Fruit fly (Drosophila melanogaster): ENCODE results near the gene CG10428.

Gene CG10428

dm6 chr2L:18957142-18957674, 8.5 kb downstream of the CG10428 start, which contains the start of gene Bhmt (continued):
- TF ChIP-seq org-1 (GFP tag; optimal IDR thresholded peaks at IDR 0.05) (peak; percentile 37), odd (GFP tag; optimal IDR thresholded peaks at IDR 0.05) (peak; percentile 60), CG10267 (tag; optimal IDR thresholded peaks at IDR 0.05) (peak; percentile 66), Hr3 (GFP tag; optimal IDR thresholded peaks at IDR 0.05) (peak; percentile 47), Sry-δ (GFP tag; optimal IDR thresholded peaks at IDR 0.05) (no peak), gcm (GFP tag; optimal IDR thresholded peaks at IDR 0.05) (peak; percentile 25), CG6689 (GFP tag; IDR thresholded peaks at IDR 0.05) (peak; percentile 68), kah (GFP tag; optimal IDR thresholded peaks at IDR 0.05) (no peak), Fer1 (GFP tag; optimal IDR thresholded peaks at IDR 0.05) (peak; percentile 76), CG2120 (GFP tag; optimal IDR thresholded peaks at IDR 0.05) (peak; percentile 59), Ada2b (GFP tag; IDR thresholded peaks at IDR 0.05) (peak; percentile 72; the same call in 1 of the 2 replicates), CG11456 (GFP tag; IDR thresholded peaks at IDR 0.05) (peak; percentile 75), nau (GFP tag; optimal IDR thresholded peaks at IDR 0.05) (no peak), so (GFP tag; IDR thresholded peaks at IDR 0.05) (peak; percentile 39; the same call in 1 of the 3 replicates), CG9817 (tag; optimal IDR thresholded peaks at IDR 0.05) (peak; percentile 24), slp2 (GFP tag; optimal IDR thresholded peaks at IDR 0.05) (no peak), Neu2 (GFP tag; optimal IDR thresholded peaks at IDR 0.05; ENCODE audit: borderline replicate concordance) (no peak), CG7987 (GFP tag; optimal IDR thresholded peaks at IDR 0.05) (peak; percentile 17), Myb (GFP tag; optimal IDR thresholded peaks at IDR 0.05) (no peak), NK7.1 (GFP tag; optimal IDR thresholded peaks at IDR 0.05) (no peak), CG10979 (tag; optimal IDR thresholded peaks at IDR 0.05) (peak; percentile 41), D (optimal IDR thresholded peaks at IDR 0.05) (no peak), D (GFP tag; optimal IDR thresholded peaks at IDR 0.05) (peak; percentile 5), Hr78 (GFP tag; optimal IDR thresholded peaks at IDR 0.05) (no peak), D19A (tag; optimal IDR thresholded peaks at IDR 0.05) (peak; percentile 81), hb (GFP tag; IDR thresholded peaks at IDR 0.05; ENCODE audit: partially characterized antibody) (no peak), CG3407 (GFP tag; optimal IDR thresholded peaks at IDR 0.05) (peak; percentile 8), CG16813 (GFP tag; IDR thresholded peaks at IDR 0.05; ENCODE audit: partially characterized antibody) (no peak), Dad (GFP tag; optimal IDR thresholded peaks at IDR 0.05) (no peak), CG7372 (GFP tag; IDR thresholded peaks at IDR 0.05) (peak; percentile 40; the same call in 1 of the 2 replicates), CG31224 (GFP tag; IDR thresholded peaks at IDR 0.05) (peak; percentile 58), MTF-1 (GFP tag; optimal IDR thresholded peaks at IDR 0.05; ENCODE audit: borderline replicate concordance) (peak; percentile 27), CG13123 (GFP tag; optimal IDR thresholded peaks at IDR 0.05) (no peak), ind (GFP tag; optimal IDR thresholded peaks at IDR 0.05) (peak; percentile 62), CG13296 (GFP tag; optimal IDR thresholded peaks at IDR 0.05) (peak; percentile 78), vfl (GFP tag; optimal IDR thresholded peaks at IDR 0.05) (no peak), row (GFP tag; IDR thresholded peaks at IDR 0.05) (peak; percentile 83), Meics (GFP tag; optimal IDR thresholded peaks at IDR 0.05) (peak; percentile 86), otp (GFP tag; IDR thresholded peaks at IDR 0.05) (0 out of 3 replicates have a peak, but pooled peaks have one; percentile 19), ro (GFP tag; IDR thresholded peaks at IDR 0.05) (no peak), dmrt11E (tag; optimal IDR thresholded peaks at IDR 0.05) (peak; percentile 9), zfh1 (GFP tag; IDR thresholded peaks at IDR 0.05) (peak; percentile 65; the same call in 2 of the 3 replicates), ERR (GFP tag; optimal IDR thresholded peaks at IDR 0.05) (no peak), Sox100B (GFP tag; optimal IDR thresholded peaks at IDR 0.05) (peak; percentile 56), cato (GFP tag; optimal IDR thresholded peaks at IDR 0.05; ENCODE audit: borderline replicate concordance) (no peak), Poxn (GFP tag; IDR thresholded peaks at IDR 0.05) (0 out of 2 replicates have a peak, but pooled peaks have one; percentile 23), CG11696 (GFP tag; IDR thresholded peaks at IDR 0.05) (peak; percentile 61), ken (GFP tag; IDR thresholded peaks at IDR 0.05) (no peak), CG15011 (GFP tag; optimal IDR thresholded peaks at IDR 0.05) (peak; percentile 11), Antp (GFP tag; optimal IDR thresholded peaks at IDR 0.05) (no peak)
